Fruit fly (Drosophila melanogaster) whole organism, embryonic: ENCODE data around the gene CG32454.

ENCODE experiments used
- CG10274 ChIP-seq: fragments of 200-800 bp; sonication (Bioruptor generic); optimal IDR thresholded peaks from 3 replicates; lab custom pipeline; 2017; ENCODE audit warnings: missing biosample characterization, mild to moderate bottlenecking, missing genetic modification characterization
- CG10565 ChIP-seq: fragments of 200-800 bp; sonication (Bioruptor generic); optimal IDR thresholded peaks from 3 replicates; lab custom pipeline; 2016; ENCODE audit warnings: missing biosample characterization, mild to moderate bottlenecking, missing genetic modification characterization
- CG11560 ChIP-seq: fragments of 200-800 bp; sonication (Bioruptor generic); IDR thresholded peaks from 3 replicates; pipeline ENCODE4 v1.3.6; 2022; ENCODE audit warnings: missing biosample characterization, missing genetic modification characterization
- CG12071 ChIP-seq: fragments of 200-800 bp; sonication (Bioruptor generic); optimal IDR thresholded peaks from 3 replicates; lab custom pipeline; 2018; ENCODE audit warnings: missing biosample characterization, mild to moderate bottlenecking, missing genetic modification characterization
- CG12299 ChIP-seq: fragments of 200-800 bp; sonication (Bioruptor generic); optimal IDR thresholded peaks from 2 replicates; lab custom pipeline; 2018; ENCODE audit warnings: missing biosample characterization, mild to moderate bottlenecking, missing genetic modification characterization
- CG12391 ChIP-seq: fragments of 200-800 bp; sonication (Bioruptor generic); optimal IDR thresholded peaks from 3 replicates; lab custom pipeline; 2018; ENCODE audit warnings: missing biosample characterization, mild to moderate bottlenecking, missing genetic modification characterization, moderate library complexity
- CG13287 ChIP-seq: fragments of 200-800 bp; sonication (Bioruptor generic); IDR thresholded peaks from 2 replicates; pipeline ENCODE4 v1.3.6; 2022; ENCODE audit warnings: missing biosample characterization, missing genetic modification characterization; ENCODE audit not compliant: partially characterized antibody
- CG1529 ChIP-seq: fragments of 200-800 bp; sonication (Bioruptor generic); optimal IDR thresholded peaks from 3 replicates; lab custom pipeline; 2018; ENCODE audit warnings: missing biosample characterization, missing genetic modification characterization
- CG15479 ChIP-seq: fragments of 200-800 bp; sonication (Bioruptor generic); optimal IDR thresholded peaks from 3 replicates; lab custom pipeline; 2019; ENCODE audit warnings: missing biosample characterization, mild to moderate bottlenecking, missing genetic modification characterization, moderate library complexity
- CG1647 ChIP-seq: fragments of 200-800 bp; sonication (Bioruptor generic); optimal IDR thresholded peaks from 3 replicates; lab custom pipeline; 2016; ENCODE audit warnings: missing biosample characterization, missing genetic modification characterization
- CG17359 ChIP-seq: fragments of 200-800 bp; sonication (Bioruptor generic); optimal IDR thresholded peaks from 3 replicates; lab custom pipeline; 2018; ENCODE audit warnings: missing biosample characterization, mild to moderate bottlenecking, missing genetic modification characterization, moderate library complexity
- CG17385 ChIP-seq: fragments of 200-800 bp; sonication (Bioruptor generic); optimal IDR thresholded peaks from 3 replicates; lab custom pipeline; 2018; ENCODE audit warnings: missing biosample characterization, mild to moderate bottlenecking, missing genetic modification characterization
- CG17802 ChIP-seq: fragments of 200-800 bp; sonication (Bioruptor generic); optimal IDR thresholded peaks from 2 replicates; lab custom pipeline; 2018; ENCODE audit warnings: missing biosample characterization, mild to moderate bottlenecking, missing genetic modification characterization, moderate library complexity
- CG18262 ChIP-seq: fragments of 200-800 bp; optimal IDR thresholded peaks from 3 replicates; lab custom pipeline; 2019; ENCODE audit warnings: missing biosample characterization, mild to moderate bottlenecking, missing genetic modification characterization, moderate library complexity
- CG2678 ChIP-seq: fragments of 200-800 bp; sonication (Bioruptor generic); optimal IDR thresholded peaks from 3 replicates; lab custom pipeline; 2019; ENCODE audit warnings: missing biosample characterization, mild to moderate bottlenecking, missing genetic modification characterization, moderate library complexity
- CG2889 ChIP-seq: fragments of 200-800 bp; sonication (Bioruptor generic); IDR thresholded peaks from 3 replicates; pipeline ENCODE4 v1.3.6; 2022; ENCODE audit warnings: missing biosample characterization, missing genetic modification characterization
- CG30431 ChIP-seq: fragments of 200-800 bp; sonication (Bioruptor generic); optimal IDR thresholded peaks from 2 replicates; lab custom pipeline; 2017; ENCODE audit warnings: missing biosample characterization, missing genetic modification characterization
- CG3281 ChIP-seq: fragments of 200-800 bp; sonication (Bioruptor generic); optimal IDR thresholded peaks from 3 replicates; lab custom pipeline; 2017; ENCODE audit warnings: missing biosample characterization, mild to moderate bottlenecking, missing genetic modification characterization
- CG4282 ChIP-seq: fragments of 200-800 bp; sonication (Bioruptor generic); optimal IDR thresholded peaks from 2 replicates; lab custom pipeline; 2016; ENCODE audit warnings: missing biosample characterization, missing genetic modification characterization
- CG5953 ChIP-seq: fragments of 200-800 bp; sonication (Bioruptor generic); IDR thresholded peaks from 2 replicates; pipeline ENCODE4 v1.3.6; 2022; ENCODE audit warnings: missing biosample characterization, missing genetic modification characterization
- CG7357 ChIP-seq: fragments of 200-800 bp; sonication (Bioruptor generic); IDR thresholded peaks from 3 replicates; pipeline ENCODE4 v1.3.6; 2022; ENCODE audit warnings: missing biosample characterization, missing genetic modification characterization
- CG7963 ChIP-seq: fragments of 200-800 bp; sonication (Bioruptor generic); IDR thresholded peaks from 3 replicates; pipeline ENCODE4 v1.3.6; 2022; ENCODE audit warnings: missing biosample characterization, missing genetic modification characterization; ENCODE audit not compliant: partially characterized antibody
- CG8281 ChIP-seq: fragments of 200-800 bp; sonication (Bioruptor generic); optimal IDR thresholded peaks from 2 replicates; lab custom pipeline; 2018; ENCODE audit warnings: missing biosample characterization, mild to moderate bottlenecking, missing genetic modification characterization, moderate library complexity
- CG8290 ChIP-seq, 3 experiments: fragments of 200-800 bp; sonication (Bioruptor generic); optimal IDR thresholded peaks; 2 replicates each; lab custom pipeline; 2016 to 2019; ENCODE audit warnings: missing biosample characterization in 3 of 3, missing genetic modification characterization in 3 of 3, mild to moderate bottlenecking in 2 of 3, moderate library complexity in 1 of 3
- D ChIP-seq, 2 experiments: fragments of 200-800 bp in 1 of 2; fragments of >200 bp in 1 of 2; sonication (Bioruptor generic) in 1 of 2; optimal IDR thresholded peaks; 2 replicates in 1 of 2; 3 replicates in 1 of 2; lab custom pipeline; 2017; ENCODE audit warnings: mild to moderate bottlenecking in 1 of 2, missing biosample characterization in 1 of 2, missing genetic modification characterization in 1 of 2, missing genetic modification reagents in 1 of 2
- D19B ChIP-seq: fragments of 200-800 bp; sonication (Bioruptor generic); optimal IDR thresholded peaks from 2 replicates; lab custom pipeline; 2017; ENCODE audit warnings: missing biosample characterization, mild to moderate bottlenecking, missing genetic modification characterization
- Fer1 ChIP-seq: fragments of 200-800 bp; sonication (Bioruptor generic); optimal IDR thresholded peaks from 2 replicates; lab custom pipeline; 2017; ENCODE audit warnings: missing biosample characterization, mild to moderate bottlenecking, missing genetic modification characterization
- Mad ChIP-seq: fragments of 200-800 bp; sonication (Bioruptor generic); optimal IDR thresholded peaks from 2 replicates; lab custom pipeline; 2016; ENCODE audit warnings: missing biosample characterization, missing genetic modification characterization
- NFAT ChIP-seq: fragments of 200-800 bp; sonication (Bioruptor generic); IDR thresholded peaks from 2 replicates; pipeline ENCODE4 v1.3.6; 2022; ENCODE audit warnings: missing biosample characterization, missing genetic modification characterization
- Neu2 ChIP-seq: fragments of 200-800 bp; sonication (Bioruptor generic); optimal IDR thresholded peaks from 3 replicates; lab custom pipeline; 2016; ENCODE audit warnings: missing biosample characterization, missing genetic modification characterization, borderline replicate concordance
- Oli ChIP-seq: fragments of 200-800 bp; sonication (Bioruptor generic); optimal IDR thresholded peaks from 2 replicates; lab custom pipeline; 2018; ENCODE audit warnings: missing biosample characterization, mild to moderate bottlenecking, missing genetic modification characterization, moderate library complexity
- ewg ChIP-seq: fragments of 200-800 bp; sonication (Bioruptor generic); optimal IDR thresholded peaks from 3 replicates; lab custom pipeline; 2017; ENCODE audit warnings: mild to moderate bottlenecking, missing biosample characterization, missing genetic modification reagents, missing genetic modification characterization
- gce ChIP-seq: fragments of 200-800 bp; sonication (Bioruptor generic); IDR thresholded peaks from 3 replicates; pipeline ENCODE4 v1.3.6; 2022; ENCODE audit warnings: missing biosample characterization, missing genetic modification characterization
- insv ChIP-seq, 2 experiments: fragments of 200-800 bp; sonication (Bioruptor generic); optimal IDR thresholded peaks; 3 replicates each; lab custom pipeline; 2016 to 2018; ENCODE audit warnings: missing biosample characterization in 2 of 2, missing genetic modification characterization in 2 of 2
- kay ChIP-seq: fragments of 200-800 bp; sonication (Bioruptor generic); optimal IDR thresholded peaks from 2 replicates; lab custom pipeline; 2016; ENCODE audit warnings: missing biosample characterization, missing genetic modification characterization
- lmd ChIP-seq: fragments of 200-800 bp; sonication (Bioruptor generic); IDR thresholded peaks from 2 replicates; pipeline ENCODE4 v1.3.6; 2022; ENCODE audit warnings: missing biosample characterization, missing genetic modification characterization
- nerfin-2 ChIP-seq: fragments of 200-800 bp; sonication (Bioruptor generic); IDR thresholded peaks from 2 replicates; pipeline ENCODE4 v1.3.6; 2022; ENCODE audit warnings: missing biosample characterization, missing genetic modification characterization; ENCODE audit not compliant: partially characterized antibody
- peb ChIP-seq: fragments of 200-800 bp; sonication (Bioruptor generic); IDR thresholded peaks from 2 replicates; pipeline ENCODE4 v1.3.6; 2022; ENCODE audit warnings: missing biosample characterization, missing genetic modification characterization
- pho ChIP-seq: fragments of 200-800 bp; sonication (Bioruptor generic); optimal IDR thresholded peaks from 2 replicates; lab custom pipeline; 2016; ENCODE audit warnings: missing biosample characterization, missing genetic modification characterization
- salm ChIP-seq: fragments of 200-800 bp; sonication (Bioruptor generic); optimal IDR thresholded peaks from 2 replicates; lab custom pipeline; 2018; ENCODE audit warnings: missing biosample characterization, mild to moderate bottlenecking, missing genetic modification characterization
- sens ChIP-seq: fragments of 200-800 bp; sonication (Bioruptor generic); peaks from one replicate; lab custom pipeline; 2016; ENCODE audit warnings: missing biosample characterization, missing genetic modification characterization
- stc ChIP-seq: fragments of 200-800 bp; sonication (Bioruptor generic); IDR thresholded peaks from 2 replicates; pipeline ENCODE4 v1.3.6; 2022; ENCODE audit warnings: missing biosample characterization, missing genetic modification characterization
- tap ChIP-seq: fragments of 200-800 bp; optimal IDR thresholded peaks from 3 replicates; lab custom pipeline; 2019; ENCODE audit warnings: missing biosample characterization, mild to moderate bottlenecking, missing genetic modification characterization, moderate library complexity
- tgo ChIP-seq: fragments of 200-800 bp; sonication (Bioruptor generic); IDR thresholded peaks from 3 replicates; pipeline ENCODE4 v1.3.6; 2022; ENCODE audit warnings: missing biosample characterization, missing genetic modification characterization
- twi ChIP-seq: fragments of 200-800 bp; optimal IDR thresholded peaks from 2 replicates; lab custom pipeline; 2019; ENCODE audit warnings: missing biosample characterization, mild to moderate bottlenecking, missing genetic modification characterization, moderate library complexity
- unpg ChIP-seq: fragments of 200-800 bp; sonication (Bioruptor generic); optimal IDR thresholded peaks from 3 replicates; lab custom pipeline; 2018; ENCODE audit warnings: missing biosample characterization, mild to moderate bottlenecking, missing genetic modification characterization, moderate library complexity
- zen2 ChIP-seq: fragments of 200-800 bp; sonication (Bioruptor generic); IDR thresholded peaks from 3 replicates; pipeline ENCODE4 v1.3.6; 2022; ENCODE audit warnings: missing biosample characterization, missing genetic modification characterization; ENCODE audit not compliant: partially characterized antibody

CG32454 gene

dm6 chr3L:22741389-22742120 lies 12.0 kb downstream of the CG32454 start, which contains the start of gene CG7369 (continued):
- TF ChIP-seq CG8290 (GFP tag; optimal IDR thresholded peaks at IDR 0.05; lab: Kevin White, UChicago) (peak; percentile 86), CG8290 (tag; optimal IDR thresholded peaks at IDR 0.05; lab: Kevin White, UChicago) (peak; percentile 85 to 86), gce (GFP tag; lab: Robert Waterston, UW) (no peak), CG11560 (no peak; the same call in 1 of the 3 replicates), CG13287 (GFP tag; lab: Robert Waterston, UW) (peak; percentile 81), CG30431 (GFP tag; lab: Kevin White, UChicago) (peak; percentile 67), D19B (GFP tag; lab: Kevin White, UChicago) (peak; percentile 70), CG17385 (peak; percentile 68), CG2889 (GFP tag; lab: Robert Waterston, UW) (peak; percentile 70; the same call in 1 of the 3 replicates), twi (tag; lab: Kevin White, UChicago) (peak; percentile 63), CG17359 (tag; lab: Kevin White, UChicago) (peak; percentile 65), Oli (tag; lab: Kevin White, UChicago) (peak; percentile 66), salm (tag; lab: Kevin White, UChicago) (peak; percentile 33), Mad (peak; percentile 80), NFAT (GFP tag; lab: Robert Waterston, UW) (peak; percentile 85), CG10274 (GFP tag; lab: Kevin White, UChicago) (peak; percentile 62), lmd (no peak; the same call in none of the 2 replicates), insv (GFP tag; optimal IDR thresholded peaks at IDR 0.05; lab: Kevin White, UChicago) (peak in 1 of 2 experiments; percentile 68), CG12071 (GFP tag; lab: Kevin White, UChicago) (peak; percentile 64), Neu2 (GFP tag; lab: Kevin White, UChicago) (no peak), CG8281 (peak; percentile 33), CG17802 (peak; percentile 21), CG5953 (peak; percentile 34; the same call in 1 of the 2 replicates), CG15479 (GFP tag; lab: Kevin White, UChicago) (peak; percentile 64), zen2 (peak; percentile 34; the same call in 1 of the 3 replicates), CG1529 (GFP tag; lab: Kevin White, UChicago) (peak; percentile 70), D (optimal IDR thresholded peaks at IDR 0.05; lab: Kevin White, UChicago) (no peak), D (GFP tag; optimal IDR thresholded peaks at IDR 0.05; lab: Kevin White, UChicago) (peak; percentile 81), CG12299 (tag; lab: Kevin White, UChicago) (peak; percentile 54), tgo (GFP tag; lab: Robert Waterston, UW) (peak; percentile 71), kay (peak; percentile 76), CG10565 (GFP tag; lab: Kevin White, UChicago) (no peak), CG7357 (GFP tag; lab: Robert Waterston, UW) (peak; percentile 72; the same call in 2 of the 3 replicates), CG4282 (GFP tag; lab: Kevin White, UChicago) (peak; percentile 53), CG2678 (tag; lab: Kevin White, UChicago) (peak; percentile 81), unpg (peak; percentile 67), tap (tag; lab: Kevin White, UChicago) (peak; percentile 24), Fer1 (peak; percentile 80), stc (GFP tag; lab: Robert Waterston, UW) (no peak; the same call in 1 of the 2 replicates), pho (GFP tag; lab: Kevin White, UChicago) (peak; percentile 83), CG3281 (GFP tag; lab: Kevin White, UChicago) (peak; percentile 83), peb (GFP tag; lab: Robert Waterston, UW) (peak; percentile 57; the same call in 1 of the 2 replicates), CG7963 (GFP tag; lab: Robert Waterston, UW) (no peak), nerfin-2 (peak; percentile 59), sens (GFP tag; lab: Kevin White, UChicago) (peak; percentile 96), CG1647 (peak; percentile 77), CG12391 (tag; lab: Kevin White, UChicago) (peak; percentile 87), ewg (peak; percentile 69), CG18262 (peak; percentile 81)
